Worm (Caenorhabditis elegans): ENCODE results near the gene pax-1.

ce11 chrV:8245457-8245856 lies 20.7 kb downstream of the pax-1 start, which contains the start of gene C16D9.5:
- no peak for TF ChIP-seq unc-98 (GFP tag; IDR thresholded peaks at IDR 0.05)
- TF ChIP-seq aly-2 (tag; optimal IDR thresholded peaks at IDR 0.05) = no peak

All from whole organism, L1 larva.